Worm (Caenorhabditis elegans) whole organism, midembryonic: Measurements from ENCODE around the gene ced-9.

Source experiments
- cog-1 ChIP-seq: sonication (generic microtip); optimal IDR thresholded peaks from 2 replicates; lab custom pipeline; 2016; ENCODE audit warnings: missing genetic modification characterization, missing compliant biosample characterization
- med-1 ChIP-seq: sonication (generic microtip); optimal IDR thresholded peaks from 2 replicates; lab custom pipeline; 2017; ENCODE audit warnings: missing genetic modification characterization, mild to moderate bottlenecking, missing compliant biosample characterization, antibody characterized with exemption, missing genetic modification reagents; ENCODE audit not compliant: insufficient read depth
- ztf-29 ChIP-seq: fragments of 200-800 bp; sonication (Bioruptor generic); IDR thresholded peaks from 2 replicates; pipeline ENCODE4 v1.3.6; 2022; ENCODE audit warnings: missing genetic modification reagents, missing genetic modification characterization, missing compliant biosample characterization

DNA sequence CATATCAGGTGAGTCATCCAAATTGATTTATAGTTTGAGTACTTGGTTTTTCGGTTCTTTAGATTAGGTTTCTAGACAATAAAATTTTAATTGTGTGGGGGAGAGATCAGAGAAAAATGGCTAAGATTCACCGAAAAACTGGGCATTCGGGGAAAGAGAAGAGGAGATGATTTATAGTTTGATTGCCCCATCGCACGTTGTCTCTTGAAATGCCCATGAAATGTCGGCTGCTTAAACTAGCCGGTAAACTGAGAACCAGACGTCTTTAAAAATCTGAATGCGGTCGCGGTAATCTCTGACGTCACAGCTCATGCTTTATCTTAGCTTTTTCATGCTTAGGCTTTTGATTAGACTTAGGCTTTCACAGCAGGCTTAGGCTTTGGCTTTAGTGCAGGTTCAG is 38.1 kb upstream of the ced-9 start:
- TF ChIP-seq med-1 (GFP tag; lab: Kevin White, UChicago) (no peak), ztf-29 (no peak), cog-1 (no peak)
